Fruit fly (Drosophila melanogaster) whole organism, embryonic: ENCODE measurements around the gene SC35.

Source experiments
- ATbp ChIP-seq: fragments of 200-800 bp; sonication (Bioruptor generic); optimal IDR thresholded peaks from 2 replicates; lab custom pipeline; 2017; ENCODE audit warnings: missing biosample characterization, mild to moderate bottlenecking, missing genetic modification characterization, missing genetic modification reagents
- BEAF-32 ChIP-seq: fragments of 200-800 bp; sonication (Bioruptor generic); optimal IDR thresholded peaks from 3 replicates; lab custom pipeline; 2017; ENCODE audit warnings: missing biosample characterization, missing genetic modification characterization, mild to moderate bottlenecking, moderate library complexity, missing genetic modification reagents
- Bdp1 ChIP-seq: fragments of 200-800 bp; sonication (Bioruptor generic); optimal IDR thresholded peaks from 3 replicates; lab custom pipeline; 2016; ENCODE audit warnings: missing biosample characterization, missing genetic modification characterization
- Bgb ChIP-seq: fragments of 200-800 bp; sonication (Bioruptor generic); IDR thresholded peaks from 2 replicates; pipeline ENCODE4 v1.3.6; 2022; ENCODE audit warnings: missing biosample characterization, missing genetic modification characterization; ENCODE audit not compliant: partially characterized antibody
- Bteb2 ChIP-seq: fragments of 200-800 bp; sonication (Bioruptor generic); optimal IDR thresholded peaks from 2 replicates; lab custom pipeline; 2016; ENCODE audit warnings: missing biosample characterization, missing genetic modification characterization
- CG10147 ChIP-seq: fragments of 200-800 bp; sonication (Bioruptor generic); optimal IDR thresholded peaks from 2 replicates; lab custom pipeline; 2019; ENCODE audit warnings: missing biosample characterization, mild to moderate bottlenecking, missing genetic modification characterization, moderate library complexity
- CG10209 ChIP-seq: fragments of 200-800 bp; sonication (Bioruptor generic); optimal IDR thresholded peaks from 3 replicates; lab custom pipeline; 2017; ENCODE audit warnings: missing biosample characterization, mild to moderate bottlenecking, missing genetic modification characterization, missing genetic modification reagents
- CG10274 ChIP-seq: fragments of 200-800 bp; sonication (Bioruptor generic); optimal IDR thresholded peaks from 3 replicates; lab custom pipeline; 2017; ENCODE audit warnings: missing biosample characterization, mild to moderate bottlenecking, missing genetic modification characterization
- CG11247 ChIP-seq: fragments of 200-800 bp; sonication (Bioruptor generic); IDR thresholded peaks from 2 replicates; pipeline ENCODE4 v1.3.6; 2022; ENCODE audit warnings: missing biosample characterization, missing genetic modification characterization
- CG12155 ChIP-seq: fragments of 200-800 bp; sonication (Bioruptor generic); optimal IDR thresholded peaks from 3 replicates; lab custom pipeline; 2016; ENCODE audit warnings: missing biosample characterization, missing genetic modification characterization
- CG12236 ChIP-seq: fragments of 200-800 bp; sonication (Bioruptor generic); optimal IDR thresholded peaks from 2 replicates; lab custom pipeline; 2016; ENCODE audit warnings: missing biosample characterization, missing genetic modification characterization
- CG13296 ChIP-seq: fragments of 200-800 bp; sonication (Bioruptor generic); optimal IDR thresholded peaks from 3 replicates; lab custom pipeline; 2018; ENCODE audit warnings: missing biosample characterization, mild to moderate bottlenecking, missing genetic modification characterization
- CG13775 ChIP-seq: fragments of 200-800 bp; sonication (Bioruptor generic); optimal IDR thresholded peaks from 3 replicates; lab custom pipeline; 2017; ENCODE audit warnings: missing biosample characterization, mild to moderate bottlenecking, missing genetic modification characterization
- CG2875 ChIP-seq: fragments of 200-800 bp; sonication (Bioruptor generic); optimal IDR thresholded peaks from 2 replicates; lab custom pipeline; 2017; ENCODE audit warnings: missing biosample characterization, mild to moderate bottlenecking, missing genetic modification characterization, missing genetic modification reagents
- CG31224 ChIP-seq: fragments of 200-800 bp; sonication (Bioruptor generic); IDR thresholded peaks from 2 replicates; pipeline ENCODE4 v1.3.6; 2022; ENCODE audit warnings: missing biosample characterization, missing genetic modification characterization
- CG4360 ChIP-seq: fragments of 200-800 bp; sonication (Bioruptor generic); IDR thresholded peaks from 2 replicates; pipeline ENCODE4 v1.3.6; 2022; ENCODE audit warnings: missing biosample characterization, missing genetic modification characterization
- CG5245 ChIP-seq: fragments of 200-800 bp; sonication (Bioruptor generic); optimal IDR thresholded peaks from 3 replicates; lab custom pipeline; 2016; ENCODE audit warnings: missing biosample characterization, missing genetic modification characterization
- CG6765 ChIP-seq: fragments of 200-800 bp; sonication (Bioruptor generic); optimal IDR thresholded peaks from 3 replicates; lab custom pipeline; 2017; ENCODE audit warnings: missing biosample characterization, mild to moderate bottlenecking, missing genetic modification characterization
- CG7786 ChIP-seq: fragments of 200-800 bp; sonication (Bioruptor generic); optimal IDR thresholded peaks from 2 replicates; lab custom pipeline; 2016; ENCODE audit warnings: missing biosample characterization, missing genetic modification characterization
- CG7963 ChIP-seq: fragments of 200-800 bp; sonication (Bioruptor generic); IDR thresholded peaks from 3 replicates; pipeline ENCODE4 v1.3.6; 2022; ENCODE audit warnings: missing biosample characterization, missing genetic modification characterization; ENCODE audit not compliant: partially characterized antibody
- CG8290 ChIP-seq, 3 experiments: fragments of 200-800 bp; sonication (Bioruptor generic); optimal IDR thresholded peaks; 2 replicates each; lab custom pipeline; 2016 to 2019; ENCODE audit warnings: missing biosample characterization in 3 of 3, missing genetic modification characterization in 3 of 3, mild to moderate bottlenecking in 2 of 3, moderate library complexity in 1 of 3
- CG8478 ChIP-seq: fragments of >200 bp; optimal IDR thresholded peaks from 2 replicates; lab custom pipeline; 2018
- CG8924 ChIP-seq: fragments of 200-800 bp; optimal IDR thresholded peaks from 3 replicates; lab custom pipeline; 2019; ENCODE audit warnings: missing biosample characterization, mild to moderate bottlenecking, missing genetic modification characterization, moderate library complexity
- CTCF ChIP-seq: fragments of 200-800 bp; sonication (Bioruptor generic); optimal IDR thresholded peaks from 2 replicates; lab custom pipeline; 2017; ENCODE audit warnings: missing biosample characterization, mild to moderate bottlenecking, missing genetic modification characterization, moderate library complexity
- Chrac-16 ChIP-seq: fragments of 200-800 bp; sonication (Bioruptor generic); optimal IDR thresholded peaks from 3 replicates; lab custom pipeline; 2016; ENCODE audit warnings: missing biosample characterization, missing genetic modification characterization
- CkIIα-i1 ChIP-seq: fragments of 200-800 bp; sonication (Bioruptor generic); IDR thresholded peaks from 2 replicates; pipeline ENCODE4 v1.3.6; 2022; ENCODE audit warnings: missing biosample characterization, missing genetic modification characterization
- Dip2 ChIP-seq: fragments of 200-800 bp; sonication (Bioruptor generic); IDR thresholded peaks from 2 replicates; pipeline ENCODE4 v1.3.6; 2022; ENCODE audit warnings: missing biosample characterization, missing genetic modification characterization
- Dip3 ChIP-seq: fragments of 200-800 bp; sonication (Bioruptor generic); optimal IDR thresholded peaks from 3 replicates; lab custom pipeline; 2016; ENCODE audit warnings: missing biosample characterization, missing genetic modification characterization
- Drgx ChIP-seq: fragments of 200-800 bp; sonication (Bioruptor generic); IDR thresholded peaks from 2 replicates; pipeline ENCODE4 v1.3.6; 2022; ENCODE audit warnings: missing biosample characterization, missing genetic modification characterization
- H15 ChIP-seq: fragments of 200-800 bp; sonication (Bioruptor generic); IDR thresholded peaks from 3 replicates; pipeline ENCODE4 v1.3.6; 2022; ENCODE audit warnings: missing biosample characterization, missing genetic modification characterization
- Hand ChIP-seq: fragments of 200-800 bp; sonication (Bioruptor generic); optimal IDR thresholded peaks from 2 replicates; lab custom pipeline; 2017; ENCODE audit warnings: mild to moderate bottlenecking, missing biosample characterization, missing genetic modification reagents, missing genetic modification characterization
- HmgZ ChIP-seq: fragments of 200-800 bp; sonication (Bioruptor generic); optimal IDR thresholded peaks from 2 replicates; lab custom pipeline; 2018; ENCODE audit warnings: missing biosample characterization, mild to moderate bottlenecking, missing genetic modification characterization
- Lhr ChIP-seq: fragments of 200-800 bp; sonication (Bioruptor generic); optimal IDR thresholded peaks from 3 replicates; lab custom pipeline; 2017; ENCODE audit warnings: mild to moderate bottlenecking, missing biosample characterization, missing genetic modification reagents, missing genetic modification characterization
- MTF-1 ChIP-seq: fragments of 200-800 bp; sonication (Bioruptor generic); optimal IDR thresholded peaks from 2 replicates; lab custom pipeline; 2018; ENCODE audit warnings: missing biosample characterization, mild to moderate bottlenecking, missing genetic modification characterization, borderline replicate concordance
- NfI ChIP-seq: fragments of 200-800 bp; sonication (Bioruptor generic); optimal IDR thresholded peaks from 3 replicates; lab custom pipeline; 2018; ENCODE audit warnings: missing biosample characterization, mild to moderate bottlenecking, missing genetic modification characterization, moderate library complexity
- Poxn ChIP-seq: fragments of 200-800 bp; sonication (Bioruptor generic); IDR thresholded peaks from 2 replicates; pipeline ENCODE4 v1.3.6; 2022; ENCODE audit warnings: missing biosample characterization, missing genetic modification characterization
- Sin3A ChIP-seq: fragments of >200 bp; optimal IDR thresholded peaks from 2 replicates; lab custom pipeline; 2018
- caup ChIP-seq: fragments of 200-800 bp; sonication (Bioruptor generic); optimal IDR thresholded peaks from 3 replicates; lab custom pipeline; 2017; ENCODE audit warnings: missing biosample characterization, mild to moderate bottlenecking, missing genetic modification characterization, moderate library complexity; ENCODE audit not compliant: severe bottlenecking
- chn ChIP-seq: fragments of 200-800 bp; sonication (Bioruptor generic); optimal IDR thresholded peaks from 2 replicates; lab custom pipeline; 2016; ENCODE audit warnings: missing biosample characterization, missing genetic modification characterization
- dmrt11E ChIP-seq: fragments of 200-800 bp; sonication (Bioruptor generic); optimal IDR thresholded peaks from 3 replicates; lab custom pipeline; 2018; ENCODE audit warnings: missing biosample characterization, mild to moderate bottlenecking, missing genetic modification characterization, moderate library complexity
- dmrt99B ChIP-seq: fragments of 200-800 bp; sonication (Bioruptor generic); optimal IDR thresholded peaks from 2 replicates; lab custom pipeline; 2018; ENCODE audit warnings: missing biosample characterization, mild to moderate bottlenecking, missing genetic modification characterization, moderate library complexity
- esg ChIP-seq: fragments of 200-800 bp; sonication (Bioruptor generic); conservative IDR thresholded peaks from 2 replicates; pipeline ENCODE4 v1.3.6; 2022; ENCODE audit warnings: missing biosample characterization, missing genetic modification characterization
- hth ChIP-seq: fragments of >200 bp; optimal IDR thresholded peaks from 2 replicates; lab custom pipeline; 2017; ENCODE audit warnings: inconsistent platforms
- lab ChIP-seq: fragments of 200-800 bp; sonication (Bioruptor generic); optimal IDR thresholded peaks from 3 replicates; lab custom pipeline; 2017; ENCODE audit warnings: missing biosample characterization, missing genetic modification characterization, mild to moderate bottlenecking, moderate library complexity, missing genetic modification reagents
- lbe ChIP-seq: fragments of 200-800 bp; sonication (Bioruptor generic); optimal IDR thresholded peaks from 2 replicates; lab custom pipeline; 2016; ENCODE audit warnings: missing biosample characterization, mild to moderate bottlenecking, missing genetic modification characterization
- nau ChIP-seq: fragments of 200-800 bp; sonication (Bioruptor generic); optimal IDR thresholded peaks from 3 replicates; lab custom pipeline; 2017; ENCODE audit warnings: missing biosample characterization, mild to moderate bottlenecking, missing genetic modification characterization, missing genetic modification reagents
- sens ChIP-seq: fragments of 200-800 bp; sonication (Bioruptor generic); peaks from one replicate; lab custom pipeline; 2016; ENCODE audit warnings: missing biosample characterization, missing genetic modification characterization
- toy ChIP-seq: fragments of 200-800 bp; sonication (Bioruptor generic); IDR thresholded peaks from 2 replicates; pipeline ENCODE4 v1.3.6; 2022; ENCODE audit warnings: missing biosample characterization, missing genetic modification characterization

SC35 gene

DNA sequence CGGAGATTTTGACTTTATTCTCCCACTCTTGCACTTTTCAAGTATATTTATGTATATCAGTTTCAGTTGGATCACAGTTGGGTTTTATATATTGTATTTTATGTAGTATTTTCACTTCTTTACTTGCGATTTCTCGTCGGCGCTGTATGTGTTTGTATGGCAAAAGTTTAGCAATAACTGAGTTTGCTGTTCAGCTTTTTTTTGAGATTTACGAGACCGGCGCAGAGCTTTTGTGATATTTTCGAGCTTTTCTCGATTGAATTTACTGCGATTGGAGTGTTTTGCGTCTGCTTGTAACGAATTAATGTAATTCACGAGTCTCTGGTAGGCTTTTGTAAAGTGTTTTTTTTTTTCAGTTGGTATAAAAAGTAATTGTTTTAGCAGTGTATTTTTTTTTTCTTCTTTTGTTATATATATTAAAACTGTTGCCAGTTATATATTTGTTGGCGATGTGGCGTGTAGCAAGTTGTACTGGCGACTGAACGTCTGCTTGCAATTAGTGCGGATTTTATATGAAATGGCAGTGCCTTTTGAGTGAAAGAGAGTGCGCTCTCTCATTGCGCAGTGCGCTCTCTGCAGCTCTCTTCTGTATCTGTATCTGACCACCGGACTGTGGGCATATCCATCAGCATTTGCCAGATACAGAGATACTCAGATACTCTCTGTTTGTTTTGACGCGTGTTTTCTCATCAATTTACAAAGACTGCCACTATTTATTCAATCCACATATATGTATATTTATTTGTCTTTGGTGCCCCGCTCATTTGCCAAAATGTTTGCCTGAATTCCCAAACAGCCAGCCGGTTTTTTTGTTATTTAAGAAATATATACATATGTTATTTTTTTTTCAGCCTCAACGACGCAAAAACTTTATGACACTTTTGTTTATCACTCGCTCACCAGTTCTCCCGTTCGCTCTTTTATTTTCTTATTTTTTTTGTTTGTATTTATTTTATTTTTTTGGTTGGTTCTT lies 26.6 kb upstream of the SC35 start (continued):
- TF ChIP-seq Hand (GFP tag; lab: Kevin White, UChicago) = peak; percentile 87
- peak; percentile 84 for TF ChIP-seq nau (GFP tag; lab: Kevin White, UChicago)
- peak; percentile 48; the same call in 1 of the 2 replicates for TF ChIP-seq Bgb (GFP tag; lab: Robert Waterston, UW)
- peak; percentile 32; the same call in 1 of the 2 replicates for TF ChIP-seq CG4360 (GFP tag; lab: Robert Waterston, UW)
- no peak; the same call in 1 of the 2 replicates for TF ChIP-seq CG31224 (GFP tag; lab: Robert Waterston, UW)
- 0 out of 3 replicates have a peak, but pooled peaks have one; percentile 33 for TF ChIP-seq CG7963 (GFP tag; lab: Robert Waterston, UW)
- peak; percentile 26 for TF ChIP-seq CG10274
- peak; percentile 62 for TF ChIP-seq sens (GFP tag; lab: Kevin White, UChicago)
- 0 out of 2 replicates have a peak, but pooled peaks have one; percentile 6 for TF ChIP-seq toy (GFP tag; lab: Robert Waterston, UW)
- no peak for TF ChIP-seq Dip2 (GFP tag; lab: Robert Waterston, UW)
- peak; percentile 15; the same call in 1 of the 2 replicates for TF ChIP-seq CG11247 (GFP tag; lab: Robert Waterston, UW)
- TF ChIP-seq H15 (GFP tag; lab: Robert Waterston, UW) = no peak
- no peak for TF ChIP-seq Sin3A (lab: Kevin White, UChicago)
- TF ChIP-seq Chrac-16 (GFP tag; lab: Kevin White, UChicago) = no peak
- TF ChIP-seq esg (GFP tag; lab: Robert Waterston, UW) = no peak
- peak; percentile 47 for TF ChIP-seq NfI (GFP tag; lab: Kevin White, UChicago)
- TF ChIP-seq chn = peak; percentile 7
- peak; percentile 20 for TF ChIP-seq dmrt11E (tag; lab: Kevin White, UChicago)
- TF ChIP-seq CG8290 (GFP tag; optimal IDR thresholded peaks at IDR 0.05; lab: Kevin White, UChicago) = no peak
- peak; percentile 56 to 88 for TF ChIP-seq CG8290 (tag; optimal IDR thresholded peaks at IDR 0.05; lab: Kevin White, UChicago)
- TF ChIP-seq CkIIα-i1 (GFP tag; lab: Robert Waterston, UW) = no peak
- TF ChIP-seq CG7786 (GFP tag; lab: Kevin White, UChicago) = peak; percentile 6
- peak; percentile 78 for TF ChIP-seq HmgZ
- TF ChIP-seq CG13296 (GFP tag; lab: Kevin White, UChicago) = peak; percentile 89
- peak; percentile 81 for TF ChIP-seq lbe (GFP tag; lab: Kevin White, UChicago)
- peak; percentile 69 for TF ChIP-seq MTF-1 (GFP tag; lab: Kevin White, UChicago)
- TF ChIP-seq CG8478 (lab: Kevin White, UChicago) = no peak
- TF ChIP-seq Bteb2 (GFP tag; lab: Kevin White, UChicago) = no peak
- peak; percentile 94 for TF ChIP-seq lab
- TF ChIP-seq CTCF (GFP tag; lab: Kevin White, UChicago) = no peak
- TF ChIP-seq ATbp (GFP tag; lab: Kevin White, UChicago) = peak; percentile 65
- no peak for TF ChIP-seq hth (lab: Kevin White, UChicago)
- TF ChIP-seq CG5245 = no peak
- TF ChIP-seq CG10209 (GFP tag; lab: Kevin White, UChicago) = peak; percentile 63
- TF ChIP-seq Poxn (GFP tag; lab: Robert Waterston, UW) = no peak
- TF ChIP-seq CG12155 (GFP tag; lab: Kevin White, UChicago) = no peak
- peak; percentile 85 for TF ChIP-seq caup (GFP tag; lab: Kevin White, UChicago)
- peak; percentile 14 for TF ChIP-seq Bdp1 (GFP tag; lab: Kevin White, UChicago)
- TF ChIP-seq Dip3 = no peak
- TF ChIP-seq CG2875 = peak; percentile 72
- no peak for TF ChIP-seq Lhr (GFP tag; lab: Kevin White, UChicago)
- TF ChIP-seq CG8924 (tag; lab: Kevin White, UChicago) = peak; percentile 81
- peak; percentile 40 for TF ChIP-seq dmrt99B (tag; lab: Kevin White, UChicago)
- TF ChIP-seq Drgx (GFP tag; lab: Robert Waterston, UW) = 0 out of 2 replicates have a peak, but pooled peaks have one; percentile 47
- TF ChIP-seq CG12236 = no peak
- TF ChIP-seq CG10147 (GFP tag; lab: Kevin White, UChicago) = peak; percentile 69
- peak; percentile 87 for TF ChIP-seq CG6765 (GFP tag; lab: Kevin White, UChicago)
- TF ChIP-seq BEAF-32 = no peak
- peak; percentile 8 for TF ChIP-seq CG13775
